Worm (Caenorhabditis elegans) whole organism, L4 larva: ENCODE data around the gene med-1.

Source experiments
- D1046.2 ChIP-seq: fragments of 200-800 bp; sonication (Bioruptor generic); IDR thresholded peaks from 2 replicates; pipeline ENCODE4 v1.3.6; 2022; ENCODE audit warnings: missing genetic modification characterization, missing compliant biosample characterization
- F37D6.2 ChIP-seq: sonication (generic microtip); optimal IDR thresholded peaks from 2 replicates; lab custom pipeline; 2016; ENCODE audit warnings: mild to moderate bottlenecking, missing genetic modification characterization, missing compliant biosample characterization
- Y48G9A.11 ChIP-seq: fragments of 200-800 bp; sonication (Bioruptor generic); IDR thresholded peaks from 2 replicates; pipeline ENCODE4 v1.3.6; 2022; ENCODE audit warnings: missing genetic modification reagents, missing genetic modification characterization, missing compliant biosample characterization
- ZK546.5 ChIP-seq, 2 experiments: sonication (generic microtip); optimal IDR thresholded peaks; 2 replicates each; lab custom pipeline; 2017; ENCODE audit warnings: missing biosample characterization in 2 of 2, missing genetic modification characterization in 2 of 2
- ceh-44 ChIP-seq: fragments of 200-800 bp; sonication (Bioruptor generic); IDR thresholded peaks from 2 replicates; pipeline ENCODE4 v1.3.6; 2022; ENCODE audit warnings: missing genetic modification reagents, missing genetic modification characterization, missing compliant biosample characterization
- ceh-62 ChIP-seq: sonication (generic microtip); optimal IDR thresholded peaks from 2 replicates; lab custom pipeline; 2017; ENCODE audit warnings: missing biosample characterization, missing genetic modification characterization
- ctbp-1 ChIP-seq: fragments of 200-800 bp; sonication (Bioruptor generic); IDR thresholded peaks from 2 replicates; pipeline ENCODE4 v1.3.6; 2022; ENCODE audit warnings: missing genetic modification reagents, missing genetic modification characterization, missing compliant biosample characterization
- daf-16 ChIP-seq, 3 experiments: sonication (generic microtip); optimal IDR thresholded peaks; 2 replicates each; lab custom pipeline; 2016 to 2017; ENCODE audit warnings: missing genetic modification characterization in 3 of 3, missing genetic modification reagents in 3 of 3, mild to moderate bottlenecking in 2 of 3, missing compliant biosample characterization in 2 of 3, missing biosample characterization in 1 of 3, moderate library complexity in 1 of 3
- dmd-6 ChIP-seq: fragments of 200-800 bp; sonication (Bioruptor generic); IDR thresholded peaks from 2 replicates; pipeline ENCODE4 v1.3.6; 2022; ENCODE audit warnings: missing genetic modification reagents, missing genetic modification characterization, missing compliant biosample characterization
- dmd-8 ChIP-seq: fragments of 200-800 bp; sonication (Bioruptor generic); IDR thresholded peaks from 2 replicates; pipeline ENCODE4 v1.3.6; 2022; ENCODE audit warnings: missing genetic modification characterization, missing compliant biosample characterization
- dpl-1 ChIP-seq: fragments of 150-350 bp; optimal IDR thresholded peaks from 2 replicates; lab custom pipeline; 2014; ENCODE audit warnings: missing biosample characterization, missing genetic modification reagents, missing genetic modification characterization
- duxl-1 ChIP-seq: sonication (generic microtip); optimal IDR thresholded peaks from 2 replicates; lab custom pipeline; 2016; ENCODE audit warnings: mild to moderate bottlenecking, missing genetic modification characterization, moderate library complexity, missing compliant biosample characterization; ENCODE audit not compliant: poor library complexity
- dve-1 ChIP-seq: sonication (generic microtip); optimal IDR thresholded peaks from 2 replicates; lab custom pipeline; 2017; ENCODE audit warnings: antibody characterized with exemption, mild to moderate bottlenecking, missing genetic modification characterization, missing compliant biosample characterization; ENCODE audit not compliant: insufficient read depth
- egl-27 ChIP-seq: sonication (generic microtip); optimal IDR thresholded peaks from 3 replicates; lab custom pipeline; 2017; ENCODE audit warnings: missing biosample characterization, missing genetic modification reagents, missing genetic modification characterization
- egl-43 ChIP-seq: fragments of 200-800 bp; sonication (Bioruptor generic); IDR thresholded peaks from 2 replicates; pipeline ENCODE4 v1.3.6; 2022; ENCODE audit warnings: missing genetic modification reagents, missing genetic modification characterization, missing compliant biosample characterization
- fkh-10 ChIP-seq: fragments of 150-350 bp; optimal IDR thresholded peaks from 2 replicates; lab custom pipeline; 2014; ENCODE audit warnings: missing biosample characterization, missing genetic modification reagents, missing genetic modification characterization
- fos-1 ChIP-seq: fragments of 150-350 bp; optimal IDR thresholded peaks from 2 replicates; lab custom pipeline; 2014; ENCODE audit warnings: missing biosample characterization, missing genetic modification characterization
- gei-8 ChIP-seq: fragments of 200-800 bp; sonication (Bioruptor generic); optimal IDR thresholded peaks from 2 replicates; lab custom pipeline; 2018; ENCODE audit warnings: mild to moderate bottlenecking, missing genetic modification characterization, missing compliant biosample characterization
- hif-1 ChIP-seq, 2 experiments: sonication (generic microtip); optimal IDR thresholded peaks; 2 replicates each; lab custom pipeline; 2016 to 2017; ENCODE audit warnings: missing compliant biosample characterization in 2 of 2, missing genetic modification characterization in 2 of 2, missing genetic modification reagents in 2 of 2, missing genotype in 2 of 2, mild to moderate bottlenecking in 1 of 2
- hlh-11 ChIP-seq: fragments of 200-800 bp; sonication (Bioruptor generic); optimal IDR thresholded peaks from 2 replicates; lab custom pipeline; 2018; ENCODE audit warnings: mild to moderate bottlenecking, missing genetic modification characterization, missing compliant biosample characterization
- hmg-1.1 ChIP-seq: fragments of 200-800 bp; sonication (Bioruptor generic); IDR thresholded peaks from 2 replicates; pipeline ENCODE4 v1.3.6; 2022; ENCODE audit warnings: missing genetic modification reagents, missing genetic modification characterization, missing compliant biosample characterization
- lin-1 ChIP-seq: fragments of 200-800 bp; sonication (Bioruptor generic); IDR thresholded peaks from 2 replicates; pipeline ENCODE4 v1.3.6; 2022; ENCODE audit warnings: missing genetic modification reagents, missing genetic modification characterization, missing compliant biosample characterization
- lin-29 ChIP-seq: fragments of 200-800 bp; sonication (Bioruptor generic); IDR thresholded peaks from 2 replicates; pipeline ENCODE4 v1.3.6; 2022; ENCODE audit warnings: missing genetic modification reagents, missing genetic modification characterization, missing compliant biosample characterization
- lin-38 ChIP-seq: fragments of 200-800 bp; sonication (Bioruptor generic); IDR thresholded peaks from 2 replicates; pipeline ENCODE4 v1.3.6; 2022; ENCODE audit warnings: missing genetic modification reagents, missing genetic modification characterization, missing compliant biosample characterization
- mep-1 ChIP-seq: fragments of 150-350 bp; sonication (generic microtip); optimal IDR thresholded peaks from 3 replicates; lab custom pipeline; 2014; ENCODE audit warnings: missing biosample characterization, missing genetic modification characterization
- mes-2 ChIP-seq: sonication (generic microtip); optimal IDR thresholded peaks from 2 replicates; lab custom pipeline; 2016; ENCODE audit warnings: missing genotype, mild to moderate bottlenecking, missing genetic modification characterization, missing compliant biosample characterization; ENCODE audit not compliant: poor library complexity, severe bottlenecking
- mxl-2 ChIP-seq: fragments of 200-800 bp; sonication (Bioruptor generic); conservative IDR thresholded peaks from 2 replicates; pipeline ENCODE4 v1.3.6; 2022; ENCODE audit warnings: missing genetic modification reagents, missing genetic modification characterization, missing compliant biosample characterization
- mxl-3 ChIP-seq: fragments of 200-800 bp; sonication (Bioruptor generic); optimal IDR thresholded peaks from 2 replicates; lab custom pipeline; 2018; ENCODE audit warnings: mild to moderate bottlenecking, missing genetic modification characterization, missing compliant biosample characterization
- nhr-28 ChIP-seq: fragments of 150-350 bp; optimal IDR thresholded peaks from 2 replicates; lab custom pipeline; 2014; ENCODE audit warnings: missing biosample characterization, missing genetic modification characterization
- nhr-6 ChIP-seq: fragments of 150-350 bp; optimal IDR thresholded peaks from 2 replicates; lab custom pipeline; 2014; ENCODE audit warnings: missing biosample characterization, missing genetic modification characterization
- pqm-1 ChIP-seq: sonication (generic microtip); optimal IDR thresholded peaks from 2 replicates; lab custom pipeline; 2017; ENCODE audit warnings: missing biosample characterization, missing genetic modification characterization
- rbr-2 ChIP-seq: sonication (generic microtip); optimal IDR thresholded peaks from 2 replicates; lab custom pipeline; 2016; ENCODE audit warnings: missing genotype, missing genetic modification characterization, missing compliant biosample characterization
- sdz-12 ChIP-seq: fragments of 200-800 bp; sonication (Bioruptor generic); optimal IDR thresholded peaks from 2 replicates; lab custom pipeline; 2018; ENCODE audit warnings: mild to moderate bottlenecking, missing genetic modification characterization, missing compliant biosample characterization
- set-16 ChIP-seq: fragments of 200-800 bp; sonication (Bioruptor generic); IDR thresholded peaks from 2 replicates; pipeline ENCODE4 v1.3.6; 2022; ENCODE audit warnings: missing genetic modification reagents, missing genetic modification characterization, missing compliant biosample characterization
- spr-1 ChIP-seq: sonication (generic microtip); optimal IDR thresholded peaks from 2 replicates; lab custom pipeline; 2016; ENCODE audit warnings: mild to moderate bottlenecking, missing genetic modification characterization, missing compliant biosample characterization
- unc-39 ChIP-seq: sonication (generic microtip); optimal IDR thresholded peaks from 2 replicates; lab custom pipeline; 2017; ENCODE audit warnings: missing biosample characterization, missing genetic modification characterization
- unc-62 ChIP-seq, 3 experiments: fragments of 150-350 bp in 1 of 3; sonication (generic microtip); optimal IDR thresholded peaks in 2 of 3; peaks in 1 of 3; 1 replicate in 1 of 3; 2 replicates in 2 of 3; lab custom pipeline; 2014 to 2017; ENCODE audit warnings: missing biosample characterization in 3 of 3, missing genetic modification characterization in 3 of 3, missing genetic modification reagents in 3 of 3, missing genotype in 1 of 3
- vab-7 ChIP-seq: fragments of 200-800 bp; sonication (Bioruptor generic); IDR thresholded peaks from 2 replicates; pipeline ENCODE4 v1.3.6; 2022; ENCODE audit warnings: missing genetic modification reagents, missing genetic modification characterization, missing compliant biosample characterization
- zag-1 ChIP-seq: fragments of 150-350 bp; optimal IDR thresholded peaks from 2 replicates; lab custom pipeline; 2014; ENCODE audit warnings: missing biosample characterization, missing genetic modification characterization
- zip-2 ChIP-seq: fragments of 150-350 bp; optimal IDR thresholded peaks from 2 replicates; lab custom pipeline; 2014; ENCODE audit warnings: missing biosample characterization, missing genetic modification characterization
- ztf-11 ChIP-seq: fragments of 150-350 bp; optimal IDR thresholded peaks from 2 replicates; lab custom pipeline; 2014; ENCODE audit warnings: missing biosample characterization, missing genetic modification characterization
- ztf-7 ChIP-seq: fragments of 150-350 bp; optimal IDR thresholded peaks from 2 replicates; lab custom pipeline; 2014; ENCODE audit warnings: missing biosample characterization, missing genetic modification characterization

Gene med-1

DNA sequence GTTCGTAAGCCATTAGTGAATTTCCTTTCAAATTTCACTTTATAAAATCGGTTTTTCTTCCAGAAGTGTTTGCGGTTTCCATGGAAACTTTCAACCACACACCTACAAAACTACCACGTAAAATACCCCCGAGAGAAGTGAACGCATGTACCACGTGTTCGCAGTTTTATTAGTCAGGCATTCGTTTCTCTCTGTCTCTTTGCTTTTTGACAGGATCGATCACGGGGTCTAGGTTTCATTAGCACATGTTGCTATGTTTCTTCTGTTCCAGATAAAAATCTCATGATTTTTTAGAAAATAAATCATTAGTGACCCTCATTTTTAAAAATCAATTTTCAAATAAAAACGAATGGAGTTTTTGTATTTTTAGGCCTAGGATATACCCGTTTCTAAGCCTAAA, 14.0 kb downstream of the med-1 start (continued):
- TF ChIP-seq ceh-44 (GFP tag; lab: Robert Waterston, UW) (no peak), dmd-6 (no peak), Y48G9A.11 (GFP tag; lab: Robert Waterston, UW) (no peak), F37D6.2 (no peak), lin-38 (0 out of 2 replicates have a peak, but pooled peaks have one; percentile 7), ZK546.5 (tag; optimal IDR thresholded peaks at IDR 0.05; lab: Kevin White, UChicago) (no peak), ztf-11 (no peak), nhr-28 (tag; lab: Kevin White, UChicago) (peak; percentile 8), mxl-2 (no peak)

DNA sequence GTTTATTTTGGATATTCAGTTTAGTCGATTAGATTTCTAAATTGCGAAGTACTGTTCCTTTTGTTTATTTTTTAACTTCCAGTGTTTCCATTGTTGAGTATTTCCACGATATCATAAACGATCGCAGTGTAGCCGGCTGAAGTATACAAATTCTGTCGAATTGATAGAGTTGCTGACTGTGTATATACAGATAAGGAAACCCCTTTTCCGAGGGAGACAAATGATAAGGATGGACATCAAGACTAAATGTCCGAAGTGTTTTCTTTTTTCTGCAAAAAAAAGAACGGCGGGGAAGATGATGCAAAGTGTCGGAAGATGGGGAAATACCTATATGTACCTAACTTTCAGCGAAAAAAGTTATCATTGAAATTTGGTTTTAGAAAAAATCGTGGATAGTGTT, 16.2 kb downstream of the med-1 start:
- TF ChIP-seq dve-1 (tag; lab: Kevin White, UChicago) (peak; percentile 55), dmd-6 (peak; percentile 37; the same call in 1 of the 2 replicates), fkh-10 (GFP tag; lab: Kevin White, UChicago) (no peak), gei-8 (GFP tag; lab: Kevin White, UChicago) (no peak), lin-38 (no peak), hlh-11 (peak; percentile 37), vab-7 (GFP tag; lab: Robert Waterston, UW) (no peak), pqm-1 (tag; lab: Kevin White, UChicago) (peak; percentile 73), D1046.2 (no peak), hmg-1.1 (GFP tag; lab: Robert Waterston, UW) (no peak), spr-1 (tag; lab: Kevin White, UChicago) (no peak), duxl-1 (no peak), nhr-28 (tag; lab: Kevin White, UChicago) (peak; percentile 75), ctbp-1 (GFP tag; lab: Robert Waterston, UW) (no peak), zip-2 (tag; lab: Kevin White, UChicago) (no peak), lin-1 (GFP tag; lab: Robert Waterston, UW) (no peak), F37D6.2 (no peak), rbr-2 (tag; lab: Kevin White, UChicago) (no peak), ceh-62 (tag; lab: Kevin White, UChicago) (no peak), sdz-12 (GFP tag; lab: Kevin White, UChicago) (no peak), fos-1 (no peak), daf-16 (GFP tag; optimal IDR thresholded peaks at IDR 0.05; lab: Kevin White, UChicago) (no peak), daf-16 (tag; optimal IDR thresholded peaks at IDR 0.05; lab: Kevin White, UChicago) (peak; percentile 90), unc-62 (GFP tag; optimal IDR thresholded peaks at IDR 0.05 in 1 of 2; lab: Kevin White, UChicago) (no peak), unc-62 (tag; optimal IDR thresholded peaks at IDR 0.05; lab: Kevin White, UChicago) (no peak), egl-27 (tag; lab: Kevin White, UChicago) (no peak), ztf-7 (tag; lab: Kevin White, UChicago) (peak; percentile 1)

DNA sequence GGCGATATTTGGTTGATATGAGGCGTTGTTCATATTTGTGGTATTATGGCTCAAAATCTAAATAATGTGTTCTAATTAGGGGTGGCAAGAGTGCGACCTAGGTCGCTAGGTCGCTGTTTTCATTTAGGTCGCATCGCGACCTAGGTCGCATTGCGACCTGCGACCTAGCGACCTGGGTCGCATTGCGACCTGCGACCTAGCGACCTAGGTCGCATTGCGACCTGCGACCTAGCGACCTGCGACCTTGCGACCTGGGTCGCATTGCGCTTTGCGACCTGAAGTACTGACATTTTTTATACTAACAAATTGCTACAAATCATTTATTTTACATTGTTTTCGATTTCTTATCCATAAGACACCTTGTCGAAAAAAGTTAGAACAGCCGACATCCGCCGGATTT, 17.2 kb downstream of the med-1 start:
- 0 out of 2 replicates have a peak, but pooled peaks have one; percentile 26 for TF ChIP-seq egl-43 (GFP tag; lab: Robert Waterston, UW)
- TF ChIP-seq set-16 (GFP tag; lab: Robert Waterston, UW): peak; percentile 77

DNA sequence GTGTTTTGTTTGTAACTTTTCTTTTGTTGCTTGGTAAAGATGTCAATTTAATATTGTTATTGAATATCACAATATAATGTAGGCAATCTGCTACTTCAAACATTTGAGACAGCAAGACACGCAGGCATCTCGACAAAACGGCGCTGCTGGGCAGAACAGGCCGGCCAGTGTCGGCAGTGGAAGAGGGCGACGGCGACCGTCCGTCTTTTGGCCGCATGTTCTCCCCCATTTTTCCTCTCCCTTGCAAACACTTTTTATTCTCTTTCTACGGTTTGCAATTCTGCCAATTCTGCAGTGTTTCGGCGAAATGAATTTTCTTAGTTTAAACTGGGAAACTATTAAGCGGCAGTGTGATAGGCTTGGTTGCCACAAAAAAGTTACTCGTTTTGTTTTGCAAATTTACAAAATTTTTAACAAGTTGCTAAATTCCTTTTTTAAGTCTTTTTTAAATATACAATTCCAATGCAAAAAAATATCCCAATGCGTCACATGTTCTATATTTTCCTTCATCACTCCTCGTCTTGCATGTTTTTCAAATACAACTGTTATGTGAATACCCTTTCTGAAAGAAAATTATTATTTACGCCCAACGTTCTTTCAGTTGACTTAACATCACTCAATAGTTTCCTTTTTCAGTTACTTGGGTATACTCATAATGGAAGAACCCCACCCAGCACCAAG, 19.0 kb downstream of the med-1 start, which contains the start of gene T18D3.6:
TSS of gene T18D3.6 (plus strand) at position 631 of the 681 bp plus-strand sequence.
- TF ChIP-seq zag-1 (tag; lab: Kevin White, UChicago): no peak
- peak; percentile 47 for TF ChIP-seq set-16 (GFP tag; lab: Robert Waterston, UW)
- TF ChIP-seq dve-1 (tag; lab: Kevin White, UChicago): peak; percentile 56
- TF ChIP-seq mep-1 (tag; lab: Kevin White, UChicago): peak; percentile 13
- peak; percentile 51 for TF ChIP-seq hlh-11
- TF ChIP-seq lin-29 (GFP tag; lab: Robert Waterston, UW): no peak
- TF ChIP-seq mxl-3 (GFP tag; lab: Kevin White, UChicago): peak; percentile 84
- TF ChIP-seq nhr-6 (tag; lab: Kevin White, UChicago): peak; percentile 41
- peak; percentile 31; the same call in 1 of the 2 replicates for TF ChIP-seq dmd-6
- TF ChIP-seq ceh-44 (GFP tag; lab: Robert Waterston, UW): no peak
- no peak for TF ChIP-seq unc-39
- no peak for TF ChIP-seq daf-16 (GFP tag; optimal IDR thresholded peaks at IDR 0.05; lab: Kevin White, UChicago)
- TF ChIP-seq daf-16 (tag; optimal IDR thresholded peaks at IDR 0.05; lab: Kevin White, UChicago): peak; percentile 39
- peak in 1 of 2 experiments; percentile 9 for TF ChIP-seq hif-1 (tag; optimal IDR thresholded peaks at IDR 0.05; lab: Kevin White, UChicago)
- peak; percentile 28 for TF ChIP-seq mes-2 (tag; lab: Kevin White, UChicago)
- TF ChIP-seq fkh-10 (GFP tag; lab: Kevin White, UChicago): no peak
- TF ChIP-seq nhr-28 (tag; lab: Kevin White, UChicago): peak; percentile 33
- peak in 1 of 2 experiments; percentile 72 for TF ChIP-seq unc-62 (GFP tag; optimal IDR thresholded peaks at IDR 0.05 in 1 of 2; lab: Kevin White, UChicago)
- no peak for TF ChIP-seq unc-62 (tag; optimal IDR thresholded peaks at IDR 0.05; lab: Kevin White, UChicago)
- no peak for TF ChIP-seq dpl-1 (GFP tag; lab: Kevin White, UChicago)
- TF ChIP-seq dmd-8 (GFP tag; lab: Robert Waterston, UW): no peak
